Worm (Caenorhabditis elegans) whole organism, L2 larva: ENCODE data around the gene W02D7.4.
A peak's percentile ranks its signal among the peaks of the same experiment; 100 is the strongest.

Experiments
- C34F6.9 ChIP-seq: fragments of 150-350 bp; optimal IDR thresholded peaks from 2 replicates; lab custom pipeline; 2014; ENCODE audit warnings: missing biosample characterization, missing genetic modification characterization
- F13H6.1 ChIP-seq: sonication (generic microtip); optimal IDR thresholded peaks from 2 replicates; lab custom pipeline; 2016; ENCODE audit warnings: missing genetic modification characterization, missing compliant biosample characterization
- R02D3.7 ChIP-seq: fragments of 150-350 bp; optimal IDR thresholded peaks from 2 replicates; lab custom pipeline; 2014; ENCODE audit warnings: missing biosample characterization, missing genetic modification characterization
- Y55F3AM.14 ChIP-seq: fragments of 200-800 bp; sonication (Bioruptor generic); optimal IDR thresholded peaks from 2 replicates; lab custom pipeline; 2018; ENCODE audit warnings: mild to moderate bottlenecking, missing genetic modification characterization, missing compliant biosample characterization
- ZK546.5 ChIP-seq: sonication (generic microtip); optimal IDR thresholded peaks from 2 replicates; lab custom pipeline; 2017; ENCODE audit warnings: missing biosample characterization, missing genetic modification characterization
- aly-2 ChIP-seq: fragments of 150-350 bp; optimal IDR thresholded peaks from 2 replicates; lab custom pipeline; 2014; ENCODE audit warnings: missing biosample characterization, missing genetic modification characterization
- ama-1 ChIP-seq: fragments of 150-350 bp; optimal IDR thresholded peaks from 2 replicates; lab custom pipeline; 2018; ENCODE audit warnings: inconsistent platforms
- ceh-82 ChIP-seq: fragments of 150-350 bp; optimal IDR thresholded peaks from 2 replicates; lab custom pipeline; 2014; ENCODE audit warnings: missing biosample characterization, missing genetic modification characterization
- crh-2 ChIP-seq: sonication (generic microtip); optimal IDR thresholded peaks from 2 replicates; lab custom pipeline; 2017; ENCODE audit warnings: missing biosample characterization, missing genetic modification characterization
- egl-27 ChIP-seq: sonication (generic microtip); optimal IDR thresholded peaks from 3 replicates; lab custom pipeline; 2017; ENCODE audit warnings: missing biosample characterization, missing genetic modification reagents, missing genetic modification characterization
- elt-3 ChIP-seq: sonication (generic microtip); optimal IDR thresholded peaks from 2 replicates; lab custom pipeline; 2017; ENCODE audit warnings: missing biosample characterization, missing genetic modification characterization
- fos-1 ChIP-seq: fragments of 150-350 bp; optimal IDR thresholded peaks from 2 replicates; lab custom pipeline; 2014; ENCODE audit warnings: missing biosample characterization, missing genetic modification characterization
- gmeb-1 ChIP-seq: fragments of 150-350 bp; optimal IDR thresholded peaks from 2 replicates; lab custom pipeline; 2014; ENCODE audit warnings: missing biosample characterization, missing genetic modification characterization
- lin-13 ChIP-seq: fragments of 150-350 bp; optimal IDR thresholded peaks from 2 replicates; lab custom pipeline; 2014; ENCODE audit warnings: missing biosample characterization, missing genetic modification reagents, missing genetic modification characterization
- lin-39 ChIP-seq: fragments of 150-350 bp; optimal IDR thresholded peaks from 2 replicates; lab custom pipeline; 2014; ENCODE audit warnings: missing biosample characterization, missing genetic modification reagents, missing genetic modification characterization
- mab-5 ChIP-seq: fragments of 150-350 bp; optimal IDR thresholded peaks from 2 replicates; lab custom pipeline; 2014; ENCODE audit warnings: missing biosample characterization, missing genetic modification characterization
- mbf-1 ChIP-seq: sonication (generic microtip); optimal IDR thresholded peaks from 2 replicates; lab custom pipeline; 2017; ENCODE audit warnings: missing biosample characterization, missing genetic modification characterization
- nhr-129 ChIP-seq: fragments of 150-350 bp; optimal IDR thresholded peaks from 2 replicates; lab custom pipeline; 2014; ENCODE audit warnings: missing biosample characterization, missing genetic modification characterization
- nhr-23 ChIP-seq: fragments of 150-350 bp; optimal IDR thresholded peaks from 2 replicates; lab custom pipeline; 2014; ENCODE audit warnings: missing biosample characterization, missing genetic modification reagents, missing genetic modification characterization
- nhr-25 ChIP-seq: fragments of 150-350 bp; sonication (generic microtip); optimal IDR thresholded peaks from 3 replicates; lab custom pipeline; 2014; ENCODE audit warnings: missing biosample characterization, missing genetic modification characterization
- nhr-6 ChIP-seq: fragments of 150-350 bp; optimal IDR thresholded peaks from 2 replicates; lab custom pipeline; 2014; ENCODE audit warnings: missing biosample characterization, missing genetic modification characterization
- nhr-77 ChIP-seq: fragments of 150-350 bp; optimal IDR thresholded peaks from 2 replicates; lab custom pipeline; 2014; ENCODE audit warnings: missing biosample characterization, missing genetic modification characterization
- peb-1 ChIP-seq: fragments of 150-350 bp; optimal IDR thresholded peaks from 2 replicates; lab custom pipeline; 2014; ENCODE audit warnings: missing biosample characterization, missing genetic modification characterization
- sem-4 ChIP-seq: fragments of 150-350 bp; optimal IDR thresholded peaks from 2 replicates; lab custom pipeline; 2014; ENCODE audit warnings: missing biosample characterization, missing genetic modification reagents, missing genetic modification characterization
- skn-1 ChIP-seq: sonication (generic microtip); optimal IDR thresholded peaks from 2 replicates; lab custom pipeline; 2017; ENCODE audit warnings: missing biosample characterization, missing genetic modification characterization
- sma-9 ChIP-seq, 2 experiments: fragments of 150-350 bp in 1 of 2; sonication (generic microtip) in 1 of 2; optimal IDR thresholded peaks; 2 replicates each; lab custom pipeline; 2014 to 2016; ENCODE audit warnings: missing genetic modification characterization in 2 of 2, mild to moderate bottlenecking in 1 of 2, missing biosample characterization in 1 of 2, missing compliant biosample characterization in 1 of 2, missing genetic modification reagents in 1 of 2, moderate library complexity in 1 of 2
- snpc-4 ChIP-seq: fragments of 150-350 bp; optimal IDR thresholded peaks from 2 replicates; lab custom pipeline; 2014; ENCODE audit warnings: missing biosample characterization, missing genetic modification characterization
- unc-39 ChIP-seq: fragments of 150-350 bp; optimal IDR thresholded peaks from 2 replicates; lab custom pipeline; 2014; ENCODE audit warnings: missing biosample characterization, missing genetic modification characterization
- unc-55 ChIP-seq: fragments of 150-350 bp; sonication (generic microtip); optimal IDR thresholded peaks from 3 replicates; lab custom pipeline; 2014; ENCODE audit warnings: missing biosample characterization, missing genetic modification reagents, missing genetic modification characterization
- unc-62 ChIP-seq: fragments of 150-350 bp; optimal IDR thresholded peaks from 2 replicates; lab custom pipeline; 2014; ENCODE audit warnings: missing biosample characterization, missing genetic modification reagents, missing genetic modification characterization
- zag-1 ChIP-seq: fragments of 150-350 bp; optimal IDR thresholded peaks from 2 replicates; lab custom pipeline; 2014; ENCODE audit warnings: missing biosample characterization, missing genetic modification characterization
- ztf-1 ChIP-seq: fragments of 200-800 bp; sonication (Bioruptor generic); conservative IDR thresholded peaks from 2 replicates; pipeline ENCODE4 v1.3.6; 2022; ENCODE audit warnings: missing genetic modification characterization, missing compliant biosample characterization
- ztf-11 ChIP-seq: sonication (generic microtip); optimal IDR thresholded peaks from 2 replicates; lab custom pipeline; 2017; ENCODE audit warnings: missing biosample characterization, missing genetic modification characterization

W02D7.4 gene

DNA sequence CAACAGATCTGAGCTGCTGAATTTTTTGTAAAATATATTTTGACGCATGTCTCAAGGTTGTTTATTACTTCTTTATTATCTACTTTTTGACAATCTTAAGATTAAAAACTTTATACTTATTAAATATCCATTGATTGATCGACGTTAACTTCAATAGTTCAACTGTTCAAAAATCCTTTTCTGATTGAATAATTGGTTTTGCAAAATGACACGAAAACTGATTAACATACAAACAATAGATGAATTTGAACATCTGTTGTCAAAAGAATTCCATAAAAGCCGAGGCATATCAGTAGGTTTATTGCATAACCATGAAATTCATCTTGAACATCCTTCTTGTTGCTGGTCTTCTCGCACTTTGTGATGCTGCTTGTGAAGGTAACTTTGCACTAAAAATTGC is 13.8 kb upstream of the W02D7.4 start, which contains the start of gene W02D7.12:
Gene W02D7.12 (plus strand): TSS at position 301 of the 400 bp plus-strand sequence.
- TF ChIP-seq aly-2 (tag; lab: Kevin White, UChicago) (no peak), peb-1 (tag; lab: Kevin White, UChicago) (no peak), nhr-77 (tag; lab: Kevin White, UChicago) (no peak), F13H6.1 (no peak), Y55F3AM.14 (GFP tag; lab: Kevin White, UChicago) (no peak), egl-27 (tag; lab: Kevin White, UChicago) (no peak), mbf-1 (tag; lab: Kevin White, UChicago) (no peak), ZK546.5 (tag; lab: Kevin White, UChicago) (no peak), mab-5 (tag; lab: Kevin White, UChicago) (no peak), sem-4 (tag; lab: Kevin White, UChicago) (no peak)
- TF ChIP-seq, all 48 proteins: peak for 0

DNA sequence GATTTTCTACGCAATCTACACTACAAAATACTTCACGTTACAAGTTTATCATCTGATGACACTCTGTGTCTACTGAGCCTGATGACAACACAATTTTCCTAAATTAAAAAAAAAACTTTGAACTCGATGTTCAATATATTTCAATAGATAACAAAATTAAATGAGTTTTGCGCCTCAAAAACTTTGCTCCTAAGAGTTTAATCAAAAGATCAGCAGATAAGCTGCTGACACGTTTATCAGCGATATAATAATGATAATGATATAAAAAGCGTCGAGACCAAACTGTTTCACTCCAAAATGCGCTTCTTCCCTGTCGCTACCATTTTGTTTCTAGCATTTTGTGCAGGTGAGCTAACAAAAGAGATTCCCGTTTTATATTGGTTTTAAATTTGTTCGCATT is 10.3 kb upstream of the W02D7.4 start, which contains the start of gene clec-218:
Gene clec-218 (plus strand): TSS at position 262 of the 400 bp plus-strand sequence.
- TF ChIP-seq unc-55 (GFP tag; lab: Kevin White, UChicago) (no peak), sma-9 (GFP tag; optimal IDR thresholded peaks at IDR 0.05; lab: Kevin White, UChicago) (peak; percentile 68), sma-9 (tag; optimal IDR thresholded peaks at IDR 0.05; lab: Kevin White, UChicago) (no peak), sem-4 (tag; lab: Kevin White, UChicago) (no peak), snpc-4 (tag; lab: Kevin White, UChicago) (no peak), unc-62 (GFP tag; lab: Kevin White, UChicago) (no peak), fos-1 (tag; lab: Kevin White, UChicago) (peak; percentile 19), egl-27 (tag; lab: Kevin White, UChicago) (no peak)

DNA sequence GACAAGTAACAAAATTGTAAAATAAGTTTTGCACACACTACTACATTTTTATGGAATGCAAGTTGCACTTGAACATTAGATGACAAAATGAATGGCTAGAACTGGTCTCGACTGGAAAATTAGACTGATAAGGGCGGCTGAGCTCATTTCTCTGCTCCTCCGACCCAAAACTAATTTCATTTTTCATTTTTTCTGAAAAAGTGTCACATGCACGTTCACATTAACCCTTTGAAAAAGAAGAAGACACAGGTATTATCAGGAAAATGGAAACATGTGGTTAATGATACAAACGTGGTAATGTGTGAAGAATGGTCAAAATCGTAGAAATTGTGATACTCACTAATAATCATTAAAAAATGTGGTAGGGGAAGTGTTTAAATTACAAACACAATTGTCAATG is 9.6 kb upstream of the W02D7.4 start:
- TF ChIP-seq fos-1 (tag; lab: Kevin White, UChicago) (peak; percentile 60), aly-2 (tag; lab: Kevin White, UChicago) (no peak), crh-2 (tag; lab: Kevin White, UChicago) (peak; percentile 37)

DNA sequence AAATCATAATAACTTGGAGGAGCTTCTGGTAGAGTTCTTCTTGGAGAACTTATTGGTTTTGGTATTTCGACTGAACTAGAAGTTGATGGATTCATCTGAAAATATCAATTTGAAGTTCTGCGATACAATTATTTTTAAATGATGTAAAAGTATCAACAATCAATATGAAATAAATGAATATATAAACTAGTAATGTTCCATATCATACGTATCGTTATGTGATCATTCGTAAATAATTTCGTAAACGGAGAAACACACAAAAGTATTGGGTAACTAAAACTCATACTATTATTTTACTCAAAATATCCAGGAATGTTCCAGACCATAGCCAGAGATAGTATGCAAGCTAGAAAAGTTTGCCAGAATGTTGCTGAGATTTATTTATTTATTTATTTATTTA is 9.0 kb upstream of the W02D7.4 start, which contains the start of gene W02D7.8:
Gene W02D7.8 (minus strand): TSS at position 101 of the 400 bp plus-strand sequence.
- TF ChIP-seq gmeb-1 (tag; lab: Kevin White, UChicago) (no peak), ZK546.5 (tag; lab: Kevin White, UChicago) (no peak), nhr-129 (tag; lab: Kevin White, UChicago) (no peak), sma-9 (GFP tag; optimal IDR thresholded peaks at IDR 0.05; lab: Kevin White, UChicago) (no peak), sma-9 (tag; optimal IDR thresholded peaks at IDR 0.05; lab: Kevin White, UChicago) (no peak), aly-2 (tag; lab: Kevin White, UChicago) (no peak), unc-39 (tag; lab: Kevin White, UChicago) (no peak), egl-27 (tag; lab: Kevin White, UChicago) (no peak), C34F6.9 (tag; lab: Kevin White, UChicago) (no peak), ama-1 (lab: Kevin White, UChicago) (no peak), zag-1 (tag; lab: Kevin White, UChicago) (no peak), ceh-82 (tag; lab: Kevin White, UChicago) (no peak), lin-13 (no peak)
- TF ChIP-seq, all 48 proteins: peak for 0

DNA sequence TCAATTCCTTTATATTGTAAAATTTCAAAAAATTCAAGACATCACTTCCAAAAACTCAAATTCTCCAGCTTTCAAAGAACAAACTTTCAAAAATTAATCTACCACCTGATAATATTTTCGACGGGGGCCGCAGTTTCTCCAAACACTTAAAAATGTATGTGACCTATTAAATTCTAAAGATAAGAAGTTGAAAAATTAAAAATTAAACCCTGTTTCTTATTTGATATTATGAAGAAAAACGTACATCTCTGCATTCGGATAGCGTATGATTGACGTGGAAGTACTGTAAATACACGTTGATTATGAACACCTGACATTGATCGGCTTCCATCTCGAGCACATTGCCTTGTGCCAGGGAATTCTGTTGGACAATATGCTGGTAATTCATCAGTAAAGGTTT is 8.5 kb upstream of the W02D7.4 start:
- TF ChIP-seq lin-13 (no peak), gmeb-1 (tag; lab: Kevin White, UChicago) (peak; percentile 27), crh-2 (tag; lab: Kevin White, UChicago) (peak; percentile 16)

DNA sequence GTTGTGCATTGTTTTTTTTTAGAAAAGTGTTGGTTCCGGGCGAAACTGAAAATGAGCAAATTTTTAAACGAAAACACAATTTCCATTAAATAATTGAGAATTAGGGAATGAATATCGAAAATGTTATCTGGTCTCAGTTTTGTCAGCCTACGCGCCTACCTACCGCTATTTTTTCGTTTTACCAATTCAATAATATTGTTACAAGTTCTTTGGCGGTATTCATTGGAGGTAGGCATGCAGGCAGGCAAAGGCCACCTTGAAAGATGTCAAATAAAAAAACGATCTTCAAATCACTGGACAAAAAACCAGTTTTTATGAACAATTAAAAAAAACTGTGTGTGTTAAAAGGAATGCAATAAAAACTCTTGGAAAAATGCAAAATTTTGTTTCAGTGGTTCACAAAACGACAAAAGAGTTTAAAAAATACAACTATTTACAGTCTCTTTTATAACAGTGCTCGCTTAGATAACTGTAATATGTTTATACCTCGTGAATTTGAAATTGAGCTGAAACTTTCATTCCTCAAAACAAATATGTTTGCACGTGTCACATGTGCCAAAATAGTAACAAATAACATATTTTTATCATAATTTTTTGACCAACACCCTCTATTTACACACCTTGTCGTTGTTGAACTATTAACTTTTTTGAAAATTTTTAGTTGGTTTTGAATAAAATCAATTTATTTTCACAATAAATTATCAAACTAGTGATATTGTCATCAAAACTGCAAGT is 7.2 kb upstream of the W02D7.4 start, which contains the start of gene W02D7.11:
Gene W02D7.11 (minus strand): TSS at position 51 of the 735 bp plus-strand sequence.
- TF ChIP-seq ztf-11 (no peak), skn-1 (tag; lab: Kevin White, UChicago) (no peak), ztf-1 (GFP tag; lab: Robert Waterston, UW) (no peak), crh-2 (tag; lab: Kevin White, UChicago) (no peak), nhr-23 (tag; lab: Kevin White, UChicago) (no peak), R02D3.7 (no peak), nhr-77 (tag; lab: Kevin White, UChicago) (no peak), elt-3 (tag; lab: Kevin White, UChicago) (no peak), unc-62 (GFP tag; lab: Kevin White, UChicago) (no peak), ama-1 (lab: Kevin White, UChicago) (no peak), lin-39 (tag; lab: Kevin White, UChicago) (no peak), lin-13 (no peak), nhr-25 (no peak), nhr-6 (tag; lab: Kevin White, UChicago) (no peak)
